Worm (Caenorhabditis elegans): ENCODE measurements around the gene Y17G9B.4.
"Not testable (repeated sequence)": the region's sequence is repeated elsewhere in the genome, so short reads cannot be mapped to it uniquely, and the experiment has no call there.

ce11 chrIV:4715785-4716184, 36.1 kb upstream of the Y17G9B.4 start, which contains the start of gene miro-1:
- not testable (repeated sequence) for TF ChIP-seq egl-27 (tag; optimal IDR thresholded peaks at IDR 0.05); C04F5.9 (tag; optimal IDR thresholded peaks at IDR 0.05); ces-1 (GFP tag; optimal IDR thresholded peaks at IDR 0.05); elt-3 (tag; optimal IDR thresholded peaks at IDR 0.05); mep-1 (tag; optimal IDR thresholded peaks at IDR 0.05); sox-4 (tag; optimal IDR thresholded peaks at IDR 0.05)
